Worm (Caenorhabditis elegans) whole organism, L1 larva: Measurements from ENCODE around the gene H34I24.1.
"Not testable (repeated sequence)": the region's sequence is repeated elsewhere in the genome, so short reads cannot be mapped to it uniquely, and the experiment has no call there.

Experiments used
- blmp-1 ChIP-seq: fragments of 150-350 bp; optimal IDR thresholded peaks from 2 replicates; lab custom pipeline; 2014; ENCODE audit warnings: missing biosample characterization, missing genetic modification characterization
- ceh-88 ChIP-seq: fragments of 200-800 bp; sonication (Bioruptor generic); IDR thresholded peaks from 2 replicates; pipeline ENCODE4 v1.3.6; 2022; ENCODE audit warnings: missing genetic modification characterization, missing compliant biosample characterization
- efl-1 ChIP-seq, 4 experiments: fragments of 150-350 bp; optimal IDR thresholded peaks in 3 of 4; peaks in 1 of 4; 1 replicate in 1 of 4; 2 replicates in 3 of 4; lab custom pipeline; 2014; ENCODE audit warnings: missing biosample characterization in 2 of 4, missing genetic modification characterization in 2 of 4, missing genetic modification reagents in 2 of 4
- ets-5 ChIP-seq: fragments of 200-800 bp; sonication (Bioruptor generic); IDR thresholded peaks from 2 replicates; pipeline ENCODE4 v1.3.6; 2022; ENCODE audit warnings: missing genetic modification characterization, missing compliant biosample characterization
- fos-1 ChIP-seq: fragments of 150-350 bp; optimal IDR thresholded peaks from 2 replicates; lab custom pipeline; 2014; ENCODE audit warnings: missing biosample characterization, missing genetic modification characterization
- hlh-17 ChIP-seq: fragments of 200-800 bp; sonication (Bioruptor generic); optimal IDR thresholded peaks from 2 replicates; lab custom pipeline; 2018; ENCODE audit warnings: missing genetic modification characterization, mild to moderate bottlenecking, missing compliant biosample characterization, moderate library complexity, borderline replicate concordance
- hpl-2 ChIP-seq: fragments of 150-350 bp; optimal IDR thresholded peaks from 2 replicates; lab custom pipeline; 2014; ENCODE audit warnings: missing biosample characterization, missing genetic modification reagents, missing genetic modification characterization
- irx-1 ChIP-seq: sonication (generic microtip); optimal IDR thresholded peaks from 2 replicates; lab custom pipeline; 2016; ENCODE audit warnings: missing genetic modification characterization, missing compliant biosample characterization
- lin-35 ChIP-seq, 2 experiments: fragments of 150-350 bp; optimal IDR thresholded peaks; 2 replicates each; lab custom pipeline; 2014; ENCODE audit warnings: missing biosample characterization in 2 of 2, missing genetic modification characterization in 2 of 2, missing genetic modification reagents in 2 of 2
- lsy-2 ChIP-seq, 2 experiments: fragments of 150-350 bp; optimal IDR thresholded peaks; 2 replicates each; lab custom pipeline; 2014; ENCODE audit warnings: missing biosample characterization in 2 of 2, missing genetic modification characterization in 2 of 2
- mef-2 ChIP-seq: fragments of 150-350 bp; optimal IDR thresholded peaks from 2 replicates; lab custom pipeline; 2014; ENCODE audit warnings: missing biosample characterization, missing genetic modification characterization
- nhr-237 ChIP-seq: fragments of 150-350 bp; optimal IDR thresholded peaks from 2 replicates; lab custom pipeline; 2014; ENCODE audit warnings: missing biosample characterization, missing genetic modification characterization
- nhr-47 ChIP-seq: sonication (generic microtip); optimal IDR thresholded peaks from 2 replicates; lab custom pipeline; 2016; ENCODE audit warnings: mild to moderate bottlenecking, missing genetic modification characterization, moderate library complexity, missing compliant biosample characterization
- pag-3 ChIP-seq: sonication (generic microtip); optimal IDR thresholded peaks from 2 replicates; lab custom pipeline; 2017; ENCODE audit warnings: missing genetic modification characterization, mild to moderate bottlenecking, missing compliant biosample characterization, antibody characterized with exemption, borderline replicate concordance; ENCODE audit not compliant: insufficient read depth
- unc-130 ChIP-seq: fragments of 150-350 bp; optimal IDR thresholded peaks from 2 replicates; lab custom pipeline; 2017; ENCODE audit warnings: missing biosample characterization, missing genetic modification characterization, inconsistent platforms
- vab-15 ChIP-seq: sonication (generic microtip); optimal IDR thresholded peaks from 2 replicates; lab custom pipeline; 2017; ENCODE audit warnings: missing genotype, mild to moderate bottlenecking, missing genetic modification characterization, missing compliant biosample characterization
- zip-4 ChIP-seq: fragments of 200-800 bp; sonication (Bioruptor generic); optimal IDR thresholded peaks from 2 replicates; lab custom pipeline; 2018; ENCODE audit warnings: mild to moderate bottlenecking, missing genetic modification characterization, moderate library complexity, missing compliant biosample characterization

H34I24.1 gene

ce11 chrIII:2881117-2881516, 34.3 kb downstream of the H34I24.1 start (continued):
- no peak for TF ChIP-seq vab-15 (tag; lab: Kevin White, UChicago)
- peak; percentile 24 for TF ChIP-seq irx-1
- no peak for TF ChIP-seq blmp-1 (tag; lab: Kevin White, UChicago)
- peak; percentile 38 for TF ChIP-seq nhr-47
- no peak for TF ChIP-seq lin-35 (GFP tag; optimal IDR thresholded peaks at IDR 0.05; lab: Kevin White, UChicago)
- TF ChIP-seq pag-3, result no peak
- no peak for TF ChIP-seq nhr-237 (tag; lab: Kevin White, UChicago)
- TF ChIP-seq zip-4 (GFP tag; lab: Kevin White, UChicago), result no peak
- no peak for TF ChIP-seq unc-130 (tag; lab: Kevin White, UChicago)
- TF ChIP-seq hlh-17 (GFP tag; lab: Kevin White, UChicago), result no peak
- no peak for TF ChIP-seq ets-5 (GFP tag; lab: Robert Waterston, UW)
- no peak for TF ChIP-seq fos-1 (tag; lab: Kevin White, UChicago)
- no peak for TF ChIP-seq ceh-88 (GFP tag; lab: Robert Waterston, UW)

ce11 chrIII:2881989-2882388, 35.1 kb downstream of the H34I24.1 start, which contains the start of gene F56F11.2:
Gene F56F11.2 (plus strand): TSS chrIII:2882289.
- TF ChIP-seq hpl-2; efl-1 (optimal IDR thresholded peaks at IDR 0.05; lab: Kevin White, UChicago); efl-1 (GFP tag; optimal IDR thresholded peaks at IDR 0.05 in 1 of 2; lab: Kevin White, UChicago); lsy-2 (tag; optimal IDR thresholded peaks at IDR 0.05; lab: Kevin White, UChicago): not testable (repeated sequence)
- TF ChIP-seq, all 84 proteins: peak for 0; not testable (repeated sequence) for 84

DNA sequence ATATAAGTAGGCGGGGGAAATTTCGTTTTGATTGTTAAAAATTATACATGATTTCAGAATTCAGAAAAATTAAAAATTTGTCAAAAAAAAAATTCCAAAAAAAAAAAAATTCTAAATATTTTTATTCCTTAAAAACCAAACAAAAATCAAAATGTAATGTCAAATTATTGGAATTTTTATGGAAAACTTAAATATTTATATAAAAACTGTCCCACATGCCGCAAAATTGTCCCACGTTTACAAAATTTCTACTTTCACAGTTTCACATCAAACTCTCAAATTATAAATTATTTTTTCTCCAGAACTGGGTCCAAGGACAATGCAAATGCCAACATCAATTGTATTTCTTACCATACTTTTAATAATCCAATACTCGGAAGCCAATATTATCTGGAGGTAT, 44.6 kb downstream of the H34I24.1 start, which contains the start of gene F56F11.1:
TSS of gene F56F11.1 (plus strand) at position 301 of the 400 bp plus-strand sequence.
- TF ChIP-seq mef-2 (tag; lab: Kevin White, UChicago), result no peak
- TF ChIP-seq efl-1 (optimal IDR thresholded peaks at IDR 0.05; lab: Kevin White, UChicago), result no peak
- TF ChIP-seq efl-1 (GFP tag; optimal IDR thresholded peaks at IDR 0.05 in 1 of 2; lab: Kevin White, UChicago), result peak in 1 of 2 experiments; percentile 41
